Fruit fly (Drosophila melanogaster) whole organism, embryonic: ENCODE data around the gene RluA-1.

ENCODE experiments used
- Ada2b ChIP-seq: fragments of 200-800 bp; sonication (Bioruptor generic); IDR thresholded peaks from 2 replicates; pipeline ENCODE4 v1.3.6; 2022; ENCODE audit warnings: missing biosample characterization, missing genetic modification characterization
- Asciz ChIP-seq: fragments of 200-800 bp; sonication (Bioruptor generic); optimal IDR thresholded peaks from 2 replicates; lab custom pipeline; 2017; ENCODE audit warnings: missing biosample characterization, mild to moderate bottlenecking, missing genetic modification characterization, missing genetic modification reagents
- Bdp1 ChIP-seq: fragments of 200-800 bp; sonication (Bioruptor generic); optimal IDR thresholded peaks from 3 replicates; lab custom pipeline; 2016; ENCODE audit warnings: missing biosample characterization, missing genetic modification characterization
- Bgb ChIP-seq: fragments of 200-800 bp; sonication (Bioruptor generic); IDR thresholded peaks from 2 replicates; pipeline ENCODE4 v1.3.6; 2022; ENCODE audit warnings: missing biosample characterization, missing genetic modification characterization; ENCODE audit not compliant: partially characterized antibody
- CG12071 ChIP-seq: fragments of 200-800 bp; sonication (Bioruptor generic); optimal IDR thresholded peaks from 3 replicates; lab custom pipeline; 2018; ENCODE audit warnings: missing biosample characterization, mild to moderate bottlenecking, missing genetic modification characterization
- CG1233 ChIP-seq: fragments of 200-800 bp; sonication (Bioruptor generic); optimal IDR thresholded peaks from 4 replicates; lab custom pipeline; 2018; ENCODE audit warnings: missing biosample characterization, mild to moderate bottlenecking, missing genetic modification characterization
- CG12769 ChIP-seq: fragments of 200-800 bp; sonication (Bioruptor generic); optimal IDR thresholded peaks from 2 replicates; lab custom pipeline; 2019; ENCODE audit warnings: missing biosample characterization, mild to moderate bottlenecking, missing genetic modification characterization, moderate library complexity
- CG13123 ChIP-seq: fragments of 200-800 bp; sonication (Bioruptor generic); optimal IDR thresholded peaks from 2 replicates; lab custom pipeline; 2016; ENCODE audit warnings: missing biosample characterization, missing genetic modification characterization
- CG13424 ChIP-seq: fragments of 200-800 bp; sonication (Bioruptor generic); optimal IDR thresholded peaks from 2 replicates; lab custom pipeline; 2019; ENCODE audit warnings: missing biosample characterization, mild to moderate bottlenecking, missing genetic modification characterization, moderate library complexity
- CG13624 ChIP-seq: fragments of 200-800 bp; sonication (Bioruptor generic); optimal IDR thresholded peaks from 2 replicates; lab custom pipeline; 2016; ENCODE audit warnings: missing biosample characterization, missing genetic modification characterization
- CG14965 ChIP-seq: fragments of 200-800 bp; sonication (Bioruptor generic); optimal IDR thresholded peaks from 2 replicates; lab custom pipeline; 2016; ENCODE audit warnings: missing biosample characterization, missing genetic modification characterization, borderline replicate concordance
- CG15011 ChIP-seq: fragments of 200-800 bp; sonication (Bioruptor generic); optimal IDR thresholded peaks from 3 replicates; lab custom pipeline; 2018; ENCODE audit warnings: missing biosample characterization, mild to moderate bottlenecking, missing genetic modification characterization
- CG15479 ChIP-seq: fragments of 200-800 bp; sonication (Bioruptor generic); optimal IDR thresholded peaks from 3 replicates; lab custom pipeline; 2019; ENCODE audit warnings: missing biosample characterization, mild to moderate bottlenecking, missing genetic modification characterization, moderate library complexity
- CG18011 ChIP-seq: fragments of 200-800 bp; sonication (Bioruptor generic); optimal IDR thresholded peaks from 2 replicates; lab custom pipeline; 2017; ENCODE audit warnings: missing biosample characterization, missing genetic modification characterization, mild to moderate bottlenecking, moderate library complexity, missing genotype
- CG1832 ChIP-seq: fragments of 200-800 bp; sonication (Bioruptor generic); optimal IDR thresholded peaks from 2 replicates; lab custom pipeline; 2017; ENCODE audit warnings: missing biosample characterization, mild to moderate bottlenecking, missing genetic modification characterization, inconsistent platforms
- CG2199 ChIP-seq: fragments of 200-800 bp; sonication (Bioruptor generic); IDR thresholded peaks from 3 replicates; pipeline ENCODE4 v1.3.6; 2022; ENCODE audit warnings: missing biosample characterization, missing genetic modification characterization
- CG33557 ChIP-seq: fragments of 200-800 bp; sonication (Bioruptor generic); optimal IDR thresholded peaks from 2 replicates; lab custom pipeline; 2019; ENCODE audit warnings: missing biosample characterization, mild to moderate bottlenecking, missing genetic modification characterization, moderate library complexity
- CG34224 ChIP-seq: fragments of 200-800 bp; sonication (Bioruptor generic); IDR thresholded peaks from 3 replicates; pipeline ENCODE4 v1.3.6; 2022; ENCODE audit warnings: missing biosample characterization, missing genetic modification characterization; ENCODE audit not compliant: partially characterized antibody
- CG3995 ChIP-seq: fragments of 200-800 bp; sonication (Bioruptor generic); optimal IDR thresholded peaks from 3 replicates; lab custom pipeline; 2016; ENCODE audit warnings: missing biosample characterization, missing genetic modification characterization
- CG4854 ChIP-seq: fragments of 200-800 bp; sonication (Bioruptor generic); optimal IDR thresholded peaks from 2 replicates; lab custom pipeline; 2016; ENCODE audit warnings: missing biosample characterization, missing genetic modification characterization, inconsistent platforms
- CG6654 ChIP-seq: fragments of 200-800 bp; sonication (Bioruptor generic); optimal IDR thresholded peaks from 2 replicates; lab custom pipeline; 2017; ENCODE audit warnings: missing biosample characterization, mild to moderate bottlenecking, missing genetic modification characterization
- CG6791 ChIP-seq: fragments of 200-800 bp; sonication (Bioruptor generic); IDR thresholded peaks from 3 replicates; pipeline ENCODE4 v1.3.6; 2022; ENCODE audit warnings: missing biosample characterization, missing genetic modification characterization; ENCODE audit not compliant: partially characterized antibody
- CG7556 ChIP-seq: fragments of 200-800 bp; sonication (Bioruptor generic); optimal IDR thresholded peaks from 2 replicates; lab custom pipeline; 2017; ENCODE audit warnings: missing biosample characterization, mild to moderate bottlenecking, missing genetic modification characterization
- CG8089 ChIP-seq: fragments of 200-800 bp; sonication (Bioruptor generic); optimal IDR thresholded peaks from 3 replicates; lab custom pipeline; 2016; ENCODE audit warnings: missing biosample characterization, missing genetic modification characterization
- CG9797 ChIP-seq: fragments of 200-800 bp; sonication (Bioruptor generic); optimal IDR thresholded peaks from 3 replicates; lab custom pipeline; 2018; ENCODE audit warnings: missing biosample characterization, mild to moderate bottlenecking, missing genetic modification characterization
- Doc2 ChIP-seq: fragments of 200-800 bp; sonication (Bioruptor generic); IDR thresholded peaks from 2 replicates; pipeline ENCODE4 v1.3.6; 2022; ENCODE audit warnings: missing biosample characterization, missing genetic modification characterization
- Mrtf ChIP-seq: fragments of 200-800 bp; sonication (Bioruptor generic); IDR thresholded peaks from 3 replicates; pipeline ENCODE4 v1.3.6; 2022; ENCODE audit warnings: missing biosample characterization, missing genetic modification characterization
- NFAT ChIP-seq: fragments of 200-800 bp; sonication (Bioruptor generic); IDR thresholded peaks from 2 replicates; pipeline ENCODE4 v1.3.6; 2022; ENCODE audit warnings: missing biosample characterization, missing genetic modification characterization
- Side ChIP-seq: fragments of 200-800 bp; sonication (Bioruptor generic); optimal IDR thresholded peaks from 2 replicates; lab custom pipeline; 2016; ENCODE audit warnings: missing biosample characterization, missing genetic modification characterization
- ac ChIP-seq: fragments of 200-800 bp; sonication (Bioruptor generic); optimal IDR thresholded peaks from 3 replicates; lab custom pipeline; 2017; ENCODE audit warnings: missing biosample characterization, mild to moderate bottlenecking, missing genetic modification characterization
- ato ChIP-seq: fragments of 200-800 bp; sonication (Bioruptor generic); IDR thresholded peaks from 2 replicates; pipeline ENCODE4 v1.3.6; 2022; ENCODE audit warnings: missing biosample characterization, missing genetic modification characterization; ENCODE audit not compliant: partially characterized antibody
- az2 ChIP-seq: fragments of 200-800 bp; sonication (Bioruptor generic); optimal IDR thresholded peaks from 3 replicates; lab custom pipeline; 2016; ENCODE audit warnings: missing biosample characterization, missing genetic modification characterization
- cas ChIP-seq: fragments of 200-800 bp; sonication (Bioruptor generic); IDR thresholded peaks from 2 replicates; pipeline ENCODE4 v1.3.6; 2022; ENCODE audit warnings: missing biosample characterization, missing genetic modification characterization
- corto ChIP-seq: fragments of 200-800 bp; sonication (Bioruptor generic); optimal IDR thresholded peaks from 2 replicates; lab custom pipeline; 2016; ENCODE audit warnings: missing biosample characterization, mild to moderate bottlenecking, missing genetic modification characterization, moderate library complexity
- dmrt11E ChIP-seq: fragments of 200-800 bp; sonication (Bioruptor generic); optimal IDR thresholded peaks from 3 replicates; lab custom pipeline; 2018; ENCODE audit warnings: missing biosample characterization, mild to moderate bottlenecking, missing genetic modification characterization, moderate library complexity
- ems ChIP-seq: fragments of 200-800 bp; sonication (Bioruptor generic); optimal IDR thresholded peaks from 3 replicates; lab custom pipeline; 2016; ENCODE audit warnings: missing biosample characterization, missing genetic modification characterization
- eyg ChIP-seq: fragments of 200-800 bp; sonication (Bioruptor generic); optimal IDR thresholded peaks from 3 replicates; lab custom pipeline; 2016; ENCODE audit warnings: missing biosample characterization, missing genetic modification characterization
- gce ChIP-seq: fragments of 200-800 bp; sonication (Bioruptor generic); IDR thresholded peaks from 3 replicates; pipeline ENCODE4 v1.3.6; 2022; ENCODE audit warnings: missing biosample characterization, missing genetic modification characterization
- gsb-n ChIP-seq: fragments of 200-800 bp; sonication (Bioruptor generic); optimal IDR thresholded peaks from 3 replicates; lab custom pipeline; 2018; ENCODE audit warnings: missing biosample characterization, mild to moderate bottlenecking, missing genetic modification characterization
- inv ChIP-seq: fragments of 200-800 bp; sonication (Bioruptor generic); IDR thresholded peaks from 2 replicates; pipeline ENCODE4 v1.3.6; 2022; ENCODE audit warnings: missing biosample characterization, missing genetic modification characterization; ENCODE audit not compliant: partially characterized antibody
- nerfin-1 ChIP-seq: fragments of 200-800 bp; sonication (Bioruptor generic); optimal IDR thresholded peaks from 3 replicates; lab custom pipeline; 2019; ENCODE audit warnings: missing biosample characterization, mild to moderate bottlenecking, missing genetic modification characterization, moderate library complexity
- nerfin-2 ChIP-seq: fragments of 200-800 bp; sonication (Bioruptor generic); IDR thresholded peaks from 2 replicates; pipeline ENCODE4 v1.3.6; 2022; ENCODE audit warnings: missing biosample characterization, missing genetic modification characterization; ENCODE audit not compliant: partially characterized antibody
- peb ChIP-seq: fragments of 200-800 bp; sonication (Bioruptor generic); IDR thresholded peaks from 2 replicates; pipeline ENCODE4 v1.3.6; 2022; ENCODE audit warnings: missing biosample characterization, missing genetic modification characterization
- psq ChIP-seq: fragments of 200-800 bp; sonication (Bioruptor generic); optimal IDR thresholded peaks from 2 replicates; lab custom pipeline; 2017; ENCODE audit warnings: missing biosample characterization, missing genetic modification characterization
- repo ChIP-seq: fragments of 200-800 bp; sonication (Bioruptor generic); optimal IDR thresholded peaks from 2 replicates; lab custom pipeline; 2016; ENCODE audit warnings: missing biosample characterization, missing genetic modification characterization
- scrt ChIP-seq: fragments of 200-800 bp; sonication (Bioruptor generic); optimal IDR thresholded peaks from 2 replicates; lab custom pipeline; 2018; ENCODE audit warnings: missing biosample characterization, mild to moderate bottlenecking, missing genetic modification characterization, moderate library complexity
- slbo ChIP-seq: fragments of 200-800 bp; sonication (Bioruptor generic); IDR thresholded peaks from 2 replicates; pipeline ENCODE4 v1.3.6; 2022; ENCODE audit warnings: missing biosample characterization, missing genetic modification characterization
- slp2 ChIP-seq: fragments of 200-800 bp; sonication (Bioruptor generic); optimal IDR thresholded peaks from 2 replicates; lab custom pipeline; 2016; ENCODE audit warnings: missing biosample characterization, missing genetic modification characterization
- tio ChIP-seq: fragments of 200-800 bp; sonication (Bioruptor generic); optimal IDR thresholded peaks from 2 replicates; lab custom pipeline; 2017; ENCODE audit warnings: missing biosample characterization, missing genetic modification characterization, inconsistent platforms
- usp ChIP-seq: fragments of >200 bp; optimal IDR thresholded peaks from 2 replicates; lab custom pipeline; 2017; ENCODE audit warnings: missing biosample characterization, missing genetic modification characterization

RluA-1 gene

DNA sequence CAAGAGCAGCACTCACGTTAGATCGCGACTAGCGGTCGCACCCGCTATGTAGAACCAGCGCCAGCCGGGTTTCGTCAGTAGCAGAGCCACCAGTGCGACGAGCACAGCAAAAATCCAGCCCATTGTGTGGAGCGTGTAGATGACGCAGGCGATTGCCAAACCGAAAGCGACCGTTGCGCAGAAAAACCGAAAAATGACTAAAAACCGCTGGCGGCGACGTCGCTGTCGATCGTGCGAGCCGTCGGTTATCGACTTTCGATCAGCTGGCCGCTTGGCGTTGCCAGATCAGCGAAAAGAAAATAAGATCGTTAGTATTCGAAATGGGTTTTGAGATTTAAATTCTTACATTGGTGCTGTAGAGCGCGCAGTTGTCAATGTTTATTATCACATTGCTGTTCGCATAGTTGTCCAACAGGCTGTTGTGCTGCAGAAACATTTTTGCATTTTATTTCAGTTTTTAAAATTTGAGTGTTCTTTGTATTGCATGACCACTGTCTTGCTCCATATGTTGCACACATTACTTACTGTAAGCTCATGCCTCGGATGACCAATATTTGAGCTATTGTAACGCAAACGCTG lies 42.4 kb upstream of the RluA-1 start (continued):
- peak; percentile 8 for TF ChIP-seq CG4854 (GFP tag; lab: Kevin White, UChicago)
- TF ChIP-seq nerfin-1 (tag; lab: Kevin White, UChicago) = no peak
- no peak for TF ChIP-seq gsb-n
- TF ChIP-seq tio = no peak
- peak; percentile 7 for TF ChIP-seq slp2 (GFP tag; lab: Kevin White, UChicago)
- peak; percentile 36; the same call in 1 of the 2 replicates for TF ChIP-seq Ada2b (GFP tag; lab: Robert Waterston, UW)
- no peak for TF ChIP-seq nerfin-2 (GFP tag; lab: Robert Waterston, UW)
- TF ChIP-seq CG1233 = peak; percentile 43
- TF ChIP-seq CG3995 (GFP tag; lab: Kevin White, UChicago) = no peak
- TF ChIP-seq scrt = no peak
- TF ChIP-seq Bgb (GFP tag; lab: Robert Waterston, UW) = peak; percentile 50; the same call in 1 of the 2 replicates
- peak; percentile 35 for TF ChIP-seq CG12769
- TF ChIP-seq dmrt11E = no peak
- TF ChIP-seq CG13424 (tag; lab: Kevin White, UChicago) = peak; percentile 51
- TF ChIP-seq CG6791 (GFP tag; lab: Robert Waterston, UW) = 0 out of 3 replicates have a peak, but pooled peaks have one; percentile 41
- peak; percentile 30 for TF ChIP-seq CG18011 (GFP tag; lab: Kevin White, UChicago)
- peak; percentile 6 for TF ChIP-seq CG15479 (GFP tag; lab: Kevin White, UChicago)
- no peak for TF ChIP-seq CG33557
- peak; percentile 32 for TF ChIP-seq az2 (GFP tag; lab: Kevin White, UChicago)
- no peak for TF ChIP-seq corto (GFP tag; lab: Kevin White, UChicago)
- TF ChIP-seq slbo = no peak; the same call in 1 of the 2 replicates
- TF ChIP-seq ems (GFP tag; lab: Kevin White, UChicago) = no peak
- TF ChIP-seq repo (GFP tag; lab: Kevin White, UChicago) = no peak
- TF ChIP-seq CG13123 (GFP tag; lab: Kevin White, UChicago) = no peak
- no peak for TF ChIP-seq psq (GFP tag; lab: Kevin White, UChicago)
- TF ChIP-seq Doc2 (GFP tag; lab: Robert Waterston, UW) = no peak
- TF ChIP-seq CG1832 (GFP tag; lab: Kevin White, UChicago) = no peak
- no peak for TF ChIP-seq CG14965
- TF ChIP-seq ato = no peak
- peak; percentile 58 for TF ChIP-seq CG7556 (GFP tag; lab: Kevin White, UChicago)
- TF ChIP-seq eyg = no peak
- no peak for TF ChIP-seq CG34224 (GFP tag; lab: Robert Waterston, UW)
- TF ChIP-seq CG6654 (GFP tag; lab: Kevin White, UChicago) = no peak
- no peak for TF ChIP-seq gce (GFP tag; lab: Robert Waterston, UW)
- TF ChIP-seq CG8089 = no peak
- no peak for TF ChIP-seq CG2199 (GFP tag; lab: Robert Waterston, UW)
- TF ChIP-seq CG15011 (GFP tag; lab: Kevin White, UChicago) = no peak
- TF ChIP-seq inv (GFP tag; lab: Robert Waterston, UW) = no peak
- no peak for TF ChIP-seq Mrtf (GFP tag; lab: Robert Waterston, UW)
- TF ChIP-seq CG9797 = peak; percentile 6
- TF ChIP-seq NFAT (GFP tag; lab: Robert Waterston, UW) = 0 out of 2 replicates have a peak, but pooled peaks have one; percentile 20
- TF ChIP-seq Bdp1 (GFP tag; lab: Kevin White, UChicago) = peak; percentile 21
- TF ChIP-seq Side (GFP tag; lab: Kevin White, UChicago) = peak; percentile 27
- TF ChIP-seq ac (GFP tag; lab: Kevin White, UChicago) = no peak
- peak; percentile 37 for TF ChIP-seq CG12071 (GFP tag; lab: Kevin White, UChicago)
- TF ChIP-seq usp = no peak
- no peak for TF ChIP-seq cas
- TF ChIP-seq CG13624 = peak; percentile 60
- TF ChIP-seq Asciz (GFP tag; lab: Kevin White, UChicago) = no peak
- 0 out of 2 replicates have a peak, but pooled peaks have one; percentile 11 for TF ChIP-seq peb (GFP tag; lab: Robert Waterston, UW)
